Worm (Caenorhabditis elegans): ENCODE data around the gene nlp-49.

DNA sequence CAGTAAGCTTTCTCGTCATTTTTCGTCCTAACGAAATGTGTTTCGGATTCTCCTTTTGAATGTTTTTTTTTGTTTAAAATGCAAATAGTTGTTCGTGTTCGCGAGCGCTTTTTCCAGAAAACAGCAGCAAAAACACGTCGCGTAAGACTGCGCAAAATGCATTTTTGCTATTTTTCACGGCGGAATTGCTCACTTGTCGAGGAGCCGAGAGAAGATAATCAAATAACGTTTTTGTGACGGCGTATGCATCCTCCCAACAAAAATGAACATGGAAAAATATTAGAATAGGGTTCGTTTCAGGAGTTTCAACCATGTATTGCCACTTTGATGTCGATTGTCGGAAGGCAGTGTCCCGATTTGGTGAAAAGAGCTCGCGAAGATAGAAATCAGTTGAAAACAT lies 27.4 kb upstream of the nlp-49 start:
- TF ChIP-seq flt-1 (GFP tag; IDR thresholded peaks at IDR 0.05) (no peak), T22C8.4 (GFP tag; IDR thresholded peaks at IDR 0.05) (no peak), med-1 (GFP tag; optimal IDR thresholded peaks at IDR 0.05; ENCODE audit: insufficient read depth) (no peak)
